Fruit fly (Drosophila melanogaster): Measurements from ENCODE around the gene pug.

DNA sequence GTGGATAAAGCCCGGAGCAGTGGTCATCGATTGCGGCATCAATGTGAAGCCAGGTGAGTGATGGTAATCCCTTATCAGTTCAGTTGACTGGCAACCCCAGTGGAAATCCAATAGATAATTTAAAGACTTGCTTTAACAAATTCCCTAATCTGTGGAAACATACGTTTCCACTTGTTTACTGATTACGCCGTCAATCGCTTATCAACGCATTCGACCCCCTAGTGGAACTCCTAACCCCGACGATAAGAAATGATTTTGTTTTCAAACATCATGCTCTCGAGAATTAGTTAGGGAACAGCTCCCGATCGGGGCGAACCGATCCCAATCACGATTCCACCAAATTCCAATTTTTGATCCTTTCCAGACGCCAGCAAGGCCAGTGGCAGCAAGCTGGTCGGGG lies 4.3 kb downstream of the pug start:
- TF ChIP-seq EcR (GFP tag; optimal IDR thresholded peaks at IDR 0.05), result no peak
- no peak for TF ChIP-seq Dll (optimal IDR thresholded peaks at IDR 0.05)
- TF ChIP-seq psq (optimal IDR thresholded peaks at IDR 0.05), result no peak
- TF ChIP-seq CG8478 (optimal IDR thresholded peaks at IDR 0.05), result no peak
- no peak for TF ChIP-seq usp (GFP tag; optimal IDR thresholded peaks at IDR 0.05)

Measured in whole organism.